Worm (Caenorhabditis elegans) whole organism, L1 larva: ENCODE results near the gene B0228.6.

Experiments
- C34B4.2 ChIP-seq: sonication (generic microtip); optimal IDR thresholded peaks from 2 replicates; lab custom pipeline; 2017; ENCODE audit warnings: mild to moderate bottlenecking, missing genetic modification characterization, missing compliant biosample characterization
- ces-1 ChIP-seq: fragments of 150-350 bp; optimal IDR thresholded peaks from 2 replicates; lab custom pipeline; 2014; ENCODE audit warnings: missing biosample characterization, missing genetic modification reagents, missing genetic modification characterization
- efl-1 ChIP-seq, 4 experiments: fragments of 150-350 bp; optimal IDR thresholded peaks in 3 of 4; peaks in 1 of 4; 1 replicate in 1 of 4; 2 replicates in 3 of 4; lab custom pipeline; 2014; ENCODE audit warnings: missing biosample characterization in 2 of 4, missing genetic modification characterization in 2 of 4, missing genetic modification reagents in 2 of 4
- elt-3 ChIP-seq, 6 experiments: fragments of 150-350 bp in 1 of 6; sonication (generic microtip); optimal IDR thresholded peaks; 2 replicates each; lab custom pipeline; 2017 to 2018; ENCODE audit warnings: missing biosample characterization in 6 of 6, missing genetic modification characterization in 6 of 6, inconsistent platforms in 1 of 6
- lin-15B ChIP-seq: fragments of 150-350 bp; sonication (generic microtip); optimal IDR thresholded peaks from 3 replicates; lab custom pipeline; 2014; ENCODE audit warnings: missing biosample characterization, missing genetic modification characterization
- lin-39 ChIP-seq: fragments of 150-350 bp; optimal IDR thresholded peaks from 2 replicates; lab custom pipeline; 2014; ENCODE audit warnings: missing biosample characterization, missing genetic modification reagents, missing genetic modification characterization
- mdl-1 ChIP-seq, 2 experiments: fragments of 150-350 bp; optimal IDR thresholded peaks; 2 replicates each; lab custom pipeline; 2014 to 2017; ENCODE audit warnings: missing biosample characterization in 2 of 2, missing genetic modification characterization in 2 of 2, inconsistent platforms in 1 of 2
- mep-1 ChIP-seq: fragments of 150-350 bp; optimal IDR thresholded peaks from 2 replicates; lab custom pipeline; 2014; ENCODE audit warnings: missing biosample characterization, missing genetic modification characterization
- nhr-11 ChIP-seq: fragments of 150-350 bp; optimal IDR thresholded peaks from 2 replicates; lab custom pipeline; 2014; ENCODE audit warnings: missing biosample characterization, missing genetic modification characterization
- nhr-12 ChIP-seq: sonication (generic microtip); optimal IDR thresholded peaks from 2 replicates; lab custom pipeline; 2017; ENCODE audit warnings: missing biosample characterization, missing genetic modification characterization
- zip-4 ChIP-seq: fragments of 200-800 bp; sonication (Bioruptor generic); optimal IDR thresholded peaks from 2 replicates; lab custom pipeline; 2018; ENCODE audit warnings: mild to moderate bottlenecking, missing genetic modification characterization, moderate library complexity, missing compliant biosample characterization
- ztf-11 ChIP-seq, 2 experiments: sonication (generic microtip); optimal IDR thresholded peaks; 2 replicates each; lab custom pipeline; 2016 to 2017; ENCODE audit warnings: missing genetic modification characterization in 2 of 2, missing biosample characterization in 1 of 2, missing compliant biosample characterization in 1 of 2

- TF ChIP-seq mdl-1 (tag; optimal IDR thresholded peaks at IDR 0.05; lab: Kevin White, UChicago) (no peak), nhr-11 (tag; lab: Kevin White, UChicago) (no peak), nhr-12 (tag; lab: Kevin White, UChicago) (no peak), efl-1 (optimal IDR thresholded peaks at IDR 0.05; lab: Kevin White, UChicago) (no peak), efl-1 (GFP tag; optimal IDR thresholded peaks at IDR 0.05 in 1 of 2; lab: Kevin White, UChicago) (peak in 1 of 2 experiments; percentile 79), lin-15B (tag; lab: Kevin White, UChicago) (no peak), zip-4 (GFP tag; lab: Kevin White, UChicago) (no peak), lin-39 (tag; lab: Kevin White, UChicago) (no peak), mep-1 (tag; lab: Kevin White, UChicago) (no peak), C34B4.2 (tag; lab: Kevin White, UChicago) (no peak), ztf-11 (tag; optimal IDR thresholded peaks at IDR 0.05; lab: Kevin White, UChicago) (no peak), ces-1 (GFP tag; lab: Kevin White, UChicago) (peak; percentile 39), elt-3 (tag; optimal IDR thresholded peaks at IDR 0.05; lab: Kevin White, UChicago) (no peak)
Observed at ce11 chrII:7714614-7715186, 40.3 kb downstream of the B0228.6 start.
